Fruit fly (Drosophila melanogaster): ENCODE results near the gene CG7488.

Gene CG7488

dm6 chr3R:13015811-13016766, 20.7 kb downstream of the CG7488 start (continued):
- TF ChIP-seq CG7745 (tag; optimal IDR thresholded peaks at IDR 0.05) = no peak
- no peak for TF ChIP-seq emc (GFP tag; optimal IDR thresholded peaks at IDR 0.05)
- no peak for TF ChIP-seq ara (GFP tag; IDR thresholded peaks at IDR 0.05)
- TF ChIP-seq Taf1 (GFP tag; IDR thresholded peaks at IDR 0.05) = no peak
- peak; percentile 23 for TF ChIP-seq CG1233 (GFP tag; optimal IDR thresholded peaks at IDR 0.05)
- no peak for TF ChIP-seq CG6813 (GFP tag; optimal IDR thresholded peaks at IDR 0.05)
- no peak for TF ChIP-seq danr (GFP tag; IDR thresholded peaks at IDR 0.05)
- TF ChIP-seq Poxn (GFP tag; IDR thresholded peaks at IDR 0.05) = no peak
- TF ChIP-seq CG18599 (GFP tag; optimal IDR thresholded peaks at IDR 0.05) = no peak
- no peak for TF ChIP-seq CG11247 (GFP tag; IDR thresholded peaks at IDR 0.05)
- TF ChIP-seq mirr (GFP tag; optimal IDR thresholded peaks at IDR 0.05) = peak; percentile 31
- no peak for TF ChIP-seq Nf-YA (GFP tag; IDR thresholded peaks at IDR 0.05)
- TF ChIP-seq Lim3 (GFP tag; IDR thresholded peaks at IDR 0.05) = no peak
- TF ChIP-seq CG13894 (tag; optimal IDR thresholded peaks at IDR 0.05) = no peak
- no peak for TF ChIP-seq unpg (GFP tag; optimal IDR thresholded peaks at IDR 0.05)
- no peak for TF ChIP-seq CG2129 (GFP tag; IDR thresholded peaks at IDR 0.05; ENCODE audit: partially characterized antibody)
- TF ChIP-seq dan (GFP tag; IDR thresholded peaks at IDR 0.05) = no peak
- TF ChIP-seq trem (tag; optimal IDR thresholded peaks at IDR 0.05) = no peak
- no peak for TF ChIP-seq dati (GFP tag; IDR thresholded peaks at IDR 0.05)
- no peak for TF ChIP-seq Abd-B (GFP tag; optimal IDR thresholded peaks at IDR 0.05)
- TF ChIP-seq Blimp-1 (GFP tag; optimal IDR thresholded peaks at IDR 0.05) = no peak
- no peak for TF ChIP-seq Gsc (GFP tag; IDR thresholded peaks at IDR 0.05)
- no peak for TF ChIP-seq aop (GFP tag; IDR thresholded peaks at IDR 0.05)
- TF ChIP-seq tio (GFP tag; optimal IDR thresholded peaks at IDR 0.05) = no peak
- TF ChIP-seq B-H2 (GFP tag; optimal IDR thresholded peaks at IDR 0.05) = peak; percentile 6
- TF ChIP-seq Ssrp (tag; optimal IDR thresholded peaks at IDR 0.05) = no peak
- no peak for TF ChIP-seq CG6272 (GFP tag; IDR thresholded peaks at IDR 0.05)
- no peak for TF ChIP-seq cato (GFP tag; optimal IDR thresholded peaks at IDR 0.05; ENCODE audit: borderline replicate concordance)
- peak; percentile 82 for TF ChIP-seq Med (GFP tag)
- no peak for TF ChIP-seq eyg (GFP tag; optimal IDR thresholded peaks at IDR 0.05)
- no peak for TF ChIP-seq Side (GFP tag; optimal IDR thresholded peaks at IDR 0.05)
- no peak for TF ChIP-seq gro (GFP tag; optimal IDR thresholded peaks at IDR 0.05)
- no peak for TF ChIP-seq prd (optimal IDR thresholded peaks at IDR 0.05)
- no peak for TF ChIP-seq prd (GFP tag; IDR thresholded peaks at IDR 0.05)
- no peak for TF ChIP-seq tll (GFP tag; optimal IDR thresholded peaks at IDR 0.05)
- no peak for TF ChIP-seq NfI (GFP tag; optimal IDR thresholded peaks at IDR 0.05)
- TF ChIP-seq bowl (GFP tag; IDR thresholded peaks at IDR 0.05) = no peak
- peak; percentile 10 for TF ChIP-seq CG11398 (GFP tag; optimal IDR thresholded peaks at IDR 0.05)
- peak in 1 of 2 experiments; percentile 12 for TF ChIP-seq dpn (GFP tag; optimal IDR thresholded peaks at IDR 0.05)
- no peak for TF ChIP-seq pb (GFP tag; optimal IDR thresholded peaks at IDR 0.05)
- TF ChIP-seq Hr78 (GFP tag; optimal IDR thresholded peaks at IDR 0.05) = no peak
- no peak for TF ChIP-seq Fer3 (tag; optimal IDR thresholded peaks at IDR 0.05)
- no peak for TF ChIP-seq fu2 (GFP tag; optimal IDR thresholded peaks at IDR 0.05)
- no peak for TF ChIP-seq CG8359 (GFP tag; optimal IDR thresholded peaks at IDR 0.05; ENCODE audit: borderline replicate concordance)
- TF ChIP-seq bigmax (GFP tag; optimal IDR thresholded peaks at IDR 0.05) = no peak
- TF ChIP-seq croc (GFP tag; conservative IDR thresholded peaks at IDR 0.05) = no peak
- TF ChIP-seq crc (GFP tag; optimal IDR thresholded peaks at IDR 0.05) = no peak
- TF ChIP-seq CG16863 (GFP tag; optimal IDR thresholded peaks at IDR 0.05) = no peak
- peak; percentile 78 for TF ChIP-seq ewg (GFP tag; optimal IDR thresholded peaks at IDR 0.05)

All from whole organism, embryonic.